Fruit fly (Drosophila melanogaster) whole organism: ENCODE measurements around the gene ec.

Experiments used
- CG8478 ChIP-seq: fragments of >200 bp; optimal IDR thresholded peaks from 2 replicates; lab custom pipeline; 2018; ENCODE audit warnings: inconsistent platforms
- EcR ChIP-seq, 2 experiments: fragments of >200 bp; optimal IDR thresholded peaks; 2 replicates each; lab custom pipeline; 2017; ENCODE audit warnings: missing biosample characterization in 2 of 2, missing genetic modification characterization in 2 of 2, missing genetic modification reagents in 2 of 2
- pan ChIP-seq: fragments of >200 bp; optimal IDR thresholded peaks from 2 replicates; lab custom pipeline; 2017
- psq ChIP-seq: fragments of >200 bp; optimal IDR thresholded peaks from 2 replicates; lab custom pipeline; 2017
- usp ChIP-seq: fragments of >200 bp; optimal IDR thresholded peaks from 2 replicates; lab custom pipeline; 2017; ENCODE audit warnings: missing biosample characterization, missing genetic modification characterization, mixed read lengths

dm6 chrX:3825069-3825468 lies 13.6 kb downstream of the ec start:
- no peak for TF ChIP-seq usp (GFP tag; lab: Kevin White, UChicago)
- TF ChIP-seq pan = no peak
- no peak for TF ChIP-seq CG8478 (lab: Kevin White, UChicago)
- TF ChIP-seq EcR (GFP tag; optimal IDR thresholded peaks at IDR 0.05; lab: Kevin White, UChicago) = no peak
- TF ChIP-seq psq (lab: Kevin White, UChicago) = no peak
